Fruit fly (Drosophila melanogaster): ENCODE data around the gene CG14069.

The CG14069 gene

dm6 chr2L:10910548-10910947 is at the start of gene CG14069:
Gene CG14069 (minus strand): TSS chr2L:10910648.
- TF ChIP-seq CG8478 (optimal IDR thresholded peaks at IDR 0.05) (no peak), CTCF (optimal IDR thresholded peaks at IDR 0.05) (no peak)

- TF ChIP-seq CG8478 (optimal IDR thresholded peaks at IDR 0.05) = no peak
- peak in 1 of 2 experiments; percentile 67 for TF ChIP-seq CTCF (optimal IDR thresholded peaks at IDR 0.05)
These were observed 29.7 kb upstream of the CG14069 start for dm6 chr2L:10940196-10940595.

dm6 chr2L:10936362-10936761 is 25.9 kb upstream of the CG14069 start, which contains the start of gene CG14072:
Gene CG14072 (plus strand): TSS chr2L:10936662.
- TF ChIP-seq CG8478 (optimal IDR thresholded peaks at IDR 0.05) (no peak), CTCF (optimal IDR thresholded peaks at IDR 0.05) (no peak)

- TF ChIP-seq CTCF (optimal IDR thresholded peaks at IDR 0.05) (no peak), CG8478 (optimal IDR thresholded peaks at IDR 0.05) (no peak)
These were observed 1.7 kb downstream of the CG14069 start, which contains the start of gene CG7309 for dm6 chr2L:10908793-10909192. Gene CG7309 (minus strand): TSS chr2L:10908893.

- TF ChIP-seq CG8478 (optimal IDR thresholded peaks at IDR 0.05) (no peak), CTCF (optimal IDR thresholded peaks at IDR 0.05) (no peak)
These were observed 8.8 kb downstream of the CG14069 start, which contains the start of gene CG14070 for dm6 chr2L:10901685-10902084. Gene CG14070 (minus strand): TSS chr2L:10901785.

dm6 chr2L:10888827-10889226 is 21.6 kb downstream of the CG14069 start, which contains the start of gene CG14071:
Gene CG14071 (minus strand): TSS chr2L:10888927.
- TF ChIP-seq CTCF (optimal IDR thresholded peaks at IDR 0.05) (no peak), CG8478 (optimal IDR thresholded peaks at IDR 0.05) (no peak)

dm6 chr2L:10869867-10870266 is 40.6 kb downstream of the CG14069 start, which contains the start of gene CG12517:
Gene CG12517 (plus strand): TSS chr2L:10870167.
- TF ChIP-seq CTCF (optimal IDR thresholded peaks at IDR 0.05) = no peak
- TF ChIP-seq CG8478 (optimal IDR thresholded peaks at IDR 0.05) = no peak

Data from S2 (cell line).